Fruit fly (Drosophila melanogaster) whole organism, embryonic: Measurements from ENCODE around the gene CG9518.

Experiments
- Bdp1 ChIP-seq: fragments of 200-800 bp; sonication (Bioruptor generic); optimal IDR thresholded peaks from 3 replicates; lab custom pipeline; 2016; ENCODE audit warnings: missing biosample characterization, missing genetic modification characterization
- CG11560 ChIP-seq: fragments of 200-800 bp; sonication (Bioruptor generic); IDR thresholded peaks from 3 replicates; pipeline ENCODE4 v1.3.6; 2022; ENCODE audit warnings: missing biosample characterization, missing genetic modification characterization
- CG13123 ChIP-seq: fragments of 200-800 bp; sonication (Bioruptor generic); optimal IDR thresholded peaks from 2 replicates; lab custom pipeline; 2016; ENCODE audit warnings: missing biosample characterization, missing genetic modification characterization
- CG15073 ChIP-seq: fragments of 200-800 bp; sonication (Bioruptor generic); optimal IDR thresholded peaks from 2 replicates; lab custom pipeline; 2016; ENCODE audit warnings: missing biosample characterization, missing genetic modification characterization
- CG16863 ChIP-seq: fragments of 200-800 bp; sonication (Bioruptor generic); optimal IDR thresholded peaks from 3 replicates; lab custom pipeline; 2016; ENCODE audit warnings: missing biosample characterization, missing genetic modification characterization
- CG17612 ChIP-seq: fragments of 200-800 bp; sonication (Bioruptor generic); IDR thresholded peaks from 2 replicates; pipeline ENCODE4 v1.3.6; 2022; ENCODE audit warnings: missing biosample characterization, missing genetic modification characterization
- CG2889 ChIP-seq: fragments of 200-800 bp; sonication (Bioruptor generic); IDR thresholded peaks from 3 replicates; pipeline ENCODE4 v1.3.6; 2022; ENCODE audit warnings: missing biosample characterization, missing genetic modification characterization
- CG33213 ChIP-seq: fragments of 200-800 bp; sonication (Bioruptor generic); optimal IDR thresholded peaks from 3 replicates; lab custom pipeline; 2016; ENCODE audit warnings: missing biosample characterization, missing genetic modification characterization
- CG4328 ChIP-seq: fragments of 200-800 bp; sonication (Bioruptor generic); optimal IDR thresholded peaks from 3 replicates; lab custom pipeline; 2017; ENCODE audit warnings: missing biosample characterization, missing genetic modification reagents, missing genetic modification characterization
- CG43689 ChIP-seq: fragments of 200-800 bp; sonication (Bioruptor generic); IDR thresholded peaks from 2 replicates; pipeline ENCODE4 v1.3.6; 2022; ENCODE audit warnings: missing biosample characterization, missing genetic modification characterization
- CG5953 ChIP-seq: fragments of 200-800 bp; sonication (Bioruptor generic); IDR thresholded peaks from 2 replicates; pipeline ENCODE4 v1.3.6; 2022; ENCODE audit warnings: missing biosample characterization, missing genetic modification characterization
- CG6689 ChIP-seq: fragments of 200-800 bp; sonication (Bioruptor generic); IDR thresholded peaks from 2 replicates; pipeline ENCODE4 v1.3.6; 2022; ENCODE audit warnings: missing biosample characterization, missing genetic modification characterization
- CG7372 ChIP-seq: fragments of 200-800 bp; sonication (Bioruptor generic); IDR thresholded peaks from 2 replicates; pipeline ENCODE4 v1.3.6; 2022; ENCODE audit warnings: missing biosample characterization, missing genetic modification characterization
- CG7556 ChIP-seq: fragments of 200-800 bp; sonication (Bioruptor generic); optimal IDR thresholded peaks from 2 replicates; lab custom pipeline; 2017; ENCODE audit warnings: missing biosample characterization, mild to moderate bottlenecking, missing genetic modification characterization
- CG7745 ChIP-seq: fragments of 200-800 bp; sonication (Bioruptor generic); optimal IDR thresholded peaks from 2 replicates; lab custom pipeline; 2018; ENCODE audit warnings: missing biosample characterization, mild to moderate bottlenecking, missing genetic modification characterization, moderate library complexity
- CG8089 ChIP-seq: fragments of 200-800 bp; sonication (Bioruptor generic); optimal IDR thresholded peaks from 3 replicates; lab custom pipeline; 2016; ENCODE audit warnings: missing biosample characterization, missing genetic modification characterization
- CG8290 ChIP-seq, 3 experiments: fragments of 200-800 bp; sonication (Bioruptor generic); optimal IDR thresholded peaks; 2 replicates each; lab custom pipeline; 2016 to 2019; ENCODE audit warnings: missing biosample characterization in 3 of 3, missing genetic modification characterization in 3 of 3, mild to moderate bottlenecking in 2 of 3, moderate library complexity in 1 of 3
- CG9609 ChIP-seq: fragments of 200-800 bp; sonication (Bioruptor generic); optimal IDR thresholded peaks from 3 replicates; lab custom pipeline; 2016; ENCODE audit warnings: missing biosample characterization, missing genetic modification characterization
- Chrac-16 ChIP-seq: fragments of 200-800 bp; sonication (Bioruptor generic); optimal IDR thresholded peaks from 3 replicates; lab custom pipeline; 2016; ENCODE audit warnings: missing biosample characterization, missing genetic modification characterization
- Doc3 ChIP-seq: fragments of 200-800 bp; sonication (Bioruptor generic); IDR thresholded peaks from 3 replicates; pipeline ENCODE4 v1.3.6; 2022; ENCODE audit warnings: missing biosample characterization, missing genetic modification characterization; ENCODE audit not compliant: partially characterized antibody
- Fer3 ChIP-seq: fragments of 200-800 bp; sonication (Bioruptor generic); optimal IDR thresholded peaks from 2 replicates; lab custom pipeline; 2018; ENCODE audit warnings: missing biosample characterization, mild to moderate bottlenecking, missing genetic modification characterization, moderate library complexity
- Hmr ChIP-seq: fragments of 200-800 bp; sonication (Bioruptor generic); optimal IDR thresholded peaks from 3 replicates; lab custom pipeline; 2017; ENCODE audit warnings: mild to moderate bottlenecking, missing biosample characterization, missing genetic modification reagents, missing genetic modification characterization
- Hr3 ChIP-seq: fragments of 200-800 bp; sonication (Bioruptor generic); optimal IDR thresholded peaks from 3 replicates; lab custom pipeline; 2016; ENCODE audit warnings: missing biosample characterization, missing genetic modification characterization
- Hr39 ChIP-seq: fragments of >200 bp; optimal IDR thresholded peaks from 2 replicates; lab custom pipeline; 2017
- MBD-R2 ChIP-seq: fragments of 200-800 bp; sonication (Bioruptor generic); IDR thresholded peaks from 2 replicates; pipeline ENCODE4 v1.3.6; 2022; ENCODE audit warnings: missing biosample characterization, missing genetic modification characterization
- Mad ChIP-seq: fragments of 200-800 bp; sonication (Bioruptor generic); optimal IDR thresholded peaks from 2 replicates; lab custom pipeline; 2016; ENCODE audit warnings: missing biosample characterization, missing genetic modification characterization
- Optix ChIP-seq: fragments of 200-800 bp; sonication (Bioruptor generic); IDR thresholded peaks from 3 replicates; pipeline ENCODE4 v1.3.6; 2022; ENCODE audit warnings: missing biosample characterization, missing genetic modification characterization
- Rx ChIP-seq: fragments of 200-800 bp; sonication (Bioruptor generic); IDR thresholded peaks from 2 replicates; pipeline ENCODE4 v1.3.6; 2022; ENCODE audit warnings: missing biosample characterization, missing genetic modification characterization
- Side ChIP-seq: fragments of 200-800 bp; sonication (Bioruptor generic); optimal IDR thresholded peaks from 2 replicates; lab custom pipeline; 2016; ENCODE audit warnings: missing biosample characterization, missing genetic modification characterization
- Sry-δ ChIP-seq: fragments of 200-800 bp; sonication (Bioruptor generic); optimal IDR thresholded peaks from 2 replicates; lab custom pipeline; 2016; ENCODE audit warnings: missing biosample characterization, missing genetic modification characterization
- Trl ChIP-seq, 3 experiments: fragments of >200 bp in 2 of 3; fragments of 200-800 bp in 1 of 3; sonication (Bioruptor generic) in 1 of 3; optimal IDR thresholded peaks; 2 replicates in 1 of 3; 3 replicates in 2 of 3; lab custom pipeline; 2016 to 2017; ENCODE audit warnings: missing biosample characterization in 1 of 3, missing genetic modification characterization in 1 of 3
- cad ChIP-seq: fragments of >200 bp; optimal IDR thresholded peaks from 2 replicates; lab custom pipeline; 2017; ENCODE audit warnings: missing biosample characterization, missing genetic modification characterization
- cato ChIP-seq: fragments of 200-800 bp; sonication (Bioruptor generic); optimal IDR thresholded peaks from 2 replicates; lab custom pipeline; 2016; ENCODE audit warnings: missing biosample characterization, missing genetic modification characterization, borderline replicate concordance
- cg ChIP-seq: fragments of 200-800 bp; sonication (Bioruptor generic); optimal IDR thresholded peaks from 3 replicates; lab custom pipeline; 2019; ENCODE audit warnings: missing biosample characterization, mild to moderate bottlenecking, missing genetic modification characterization, moderate library complexity
- chinmo ChIP-seq: fragments of 200-800 bp; sonication (Bioruptor generic); IDR thresholded peaks from 4 replicates; pipeline ENCODE4 v1.3.6; 2022; ENCODE audit warnings: missing biosample characterization, missing genetic modification characterization; ENCODE audit not compliant: partially characterized antibody
- crp ChIP-seq, 2 experiments: fragments of 200-800 bp; sonication (Bioruptor generic); optimal IDR thresholded peaks; 2 replicates in 1 of 2; 3 replicates in 1 of 2; lab custom pipeline; 2017; ENCODE audit warnings: missing biosample characterization in 2 of 2, missing genetic modification characterization in 2 of 2, mild to moderate bottlenecking in 1 of 2, moderate library complexity in 1 of 2
- exex ChIP-seq: fragments of 200-800 bp; sonication (Bioruptor generic); optimal IDR thresholded peaks from 4 replicates; lab custom pipeline; 2018; ENCODE audit warnings: missing biosample characterization, mild to moderate bottlenecking, missing genetic modification characterization, moderate library complexity
- gsb-n ChIP-seq: fragments of 200-800 bp; sonication (Bioruptor generic); optimal IDR thresholded peaks from 3 replicates; lab custom pipeline; 2018; ENCODE audit warnings: missing biosample characterization, mild to moderate bottlenecking, missing genetic modification characterization
- klu ChIP-seq: fragments of 200-800 bp; sonication (Bioruptor generic); IDR thresholded peaks from 2 replicates; pipeline ENCODE4 v1.3.6; 2022; ENCODE audit warnings: missing biosample characterization, missing genetic modification characterization
- nerfin-1 ChIP-seq: fragments of 200-800 bp; sonication (Bioruptor generic); optimal IDR thresholded peaks from 3 replicates; lab custom pipeline; 2019; ENCODE audit warnings: missing biosample characterization, mild to moderate bottlenecking, missing genetic modification characterization, moderate library complexity
- pita ChIP-seq: fragments of 200-800 bp; sonication (Bioruptor generic); optimal IDR thresholded peaks from 2 replicates; lab custom pipeline; 2017; ENCODE audit warnings: missing biosample characterization, mild to moderate bottlenecking, missing genetic modification characterization
- pnt ChIP-seq: fragments of 200-800 bp; sonication (Bioruptor generic); optimal IDR thresholded peaks from 3 replicates; lab custom pipeline; 2016; ENCODE audit warnings: missing biosample characterization, missing genetic modification characterization
- pzg ChIP-seq: fragments of 200-800 bp; sonication (Bioruptor generic); optimal IDR thresholded peaks from 3 replicates; lab custom pipeline; 2018; ENCODE audit warnings: missing biosample characterization, mild to moderate bottlenecking, missing genetic modification characterization, moderate library complexity
- sc ChIP-seq, 3 experiments: fragments of >200 bp in 2 of 3; fragments of 200-800 bp in 1 of 3; sonication (Bioruptor generic) in 1 of 3; optimal IDR thresholded peaks; 2 replicates in 2 of 3; 3 replicates in 1 of 3; lab custom pipeline; 2017; ENCODE audit warnings: mild to moderate bottlenecking in 1 of 3, missing biosample characterization in 1 of 3, missing genetic modification characterization in 1 of 3, missing genetic modification reagents in 1 of 3
- schlank ChIP-seq: fragments of 200-800 bp; sonication (Bioruptor generic); optimal IDR thresholded peaks from 2 replicates; lab custom pipeline; 2018; ENCODE audit warnings: missing biosample characterization, mild to moderate bottlenecking, missing genetic modification characterization
- so ChIP-seq: fragments of 200-800 bp; sonication (Bioruptor generic); IDR thresholded peaks from 3 replicates; pipeline ENCODE4 v1.3.6; 2022; ENCODE audit warnings: missing biosample characterization, missing genetic modification characterization
- stwl ChIP-seq: fragments of 200-800 bp; sonication (Bioruptor generic); optimal IDR thresholded peaks from 3 replicates; lab custom pipeline; 2018; ENCODE audit warnings: missing biosample characterization, mild to moderate bottlenecking, missing genetic modification characterization, moderate library complexity
- vfl ChIP-seq: fragments of 200-800 bp; sonication (Bioruptor generic); optimal IDR thresholded peaks from 2 replicates; lab custom pipeline; 2016; ENCODE audit warnings: missing biosample characterization, missing genetic modification characterization
- zfh1 ChIP-seq: fragments of 200-800 bp; sonication (Bioruptor generic); IDR thresholded peaks from 3 replicates; pipeline ENCODE4 v1.3.6; 2022; ENCODE audit warnings: missing biosample characterization, missing genetic modification characterization

CG9518 gene

dm6 chrX:14839739-14840347, 31.1 kb downstream of the CG9518 start:
- TF ChIP-seq pita (GFP tag; lab: Kevin White, UChicago) (no peak), pzg (GFP tag; lab: Kevin White, UChicago) (peak; percentile 6), CG8290 (GFP tag; optimal IDR thresholded peaks at IDR 0.05; lab: Kevin White, UChicago) (no peak), CG8290 (tag; optimal IDR thresholded peaks at IDR 0.05; lab: Kevin White, UChicago) (peak in 1 of 2 experiments; percentile 76), CG7556 (GFP tag; lab: Kevin White, UChicago) (no peak), Optix (peak; percentile 53; the same call in 1 of the 3 replicates), sc (optimal IDR thresholded peaks at IDR 0.05; lab: Kevin White, UChicago) (no peak), sc (GFP tag; optimal IDR thresholded peaks at IDR 0.05; lab: Kevin White, UChicago) (no peak), stwl (tag; lab: Kevin White, UChicago) (no peak), Fer3 (tag; lab: Kevin White, UChicago) (peak; percentile 54), Rx (GFP tag; lab: Robert Waterston, UW) (no peak), CG6689 (peak; percentile 27; the same call in 1 of the 2 replicates), CG11560 (tag; lab: Robert Waterston, UW) (no peak), Hmr (GFP tag; lab: Kevin White, UChicago) (peak; percentile 65), CG16863 (GFP tag; lab: Kevin White, UChicago) (peak; percentile 34), Sry-δ (no peak), MBD-R2 (GFP tag; lab: Robert Waterston, UW) (no peak), zfh1 (GFP tag; lab: Robert Waterston, UW) (peak; percentile 59; the same call in 1 of the 3 replicates), CG4328 (GFP tag; lab: Kevin White, UChicago) (peak; percentile 51), Hr39 (no peak), gsb-n (no peak), Hr3 (GFP tag; lab: Kevin White, UChicago) (peak; percentile 14), cg (GFP tag; lab: Kevin White, UChicago) (peak; percentile 89), CG7372 (peak; percentile 52; the same call in 1 of the 2 replicates), CG9609 (peak; percentile 32), nerfin-1 (tag; lab: Kevin White, UChicago) (peak; percentile 26), pnt (GFP tag; lab: Kevin White, UChicago) (no peak), vfl (GFP tag; lab: Kevin White, UChicago) (no peak), so (0 out of 3 replicates have a peak, but pooled peaks have one; percentile 26), CG5953 (GFP tag; lab: Robert Waterston, UW) (no peak), CG43689 (no peak), Side (GFP tag; lab: Kevin White, UChicago) (peak; percentile 40), CG15073 (GFP tag; lab: Kevin White, UChicago) (no peak), CG13123 (GFP tag; lab: Kevin White, UChicago) (no peak), klu (0 out of 2 replicates have a peak, but pooled peaks have one; percentile 19), Mad (peak; percentile 15), CG2889 (no peak), Trl (optimal IDR thresholded peaks at IDR 0.05; lab: Kevin White, UChicago) (peak in 1 of 2 experiments; percentile 83), Trl (GFP tag; optimal IDR thresholded peaks at IDR 0.05; lab: Kevin White, UChicago) (peak; percentile 65), CG7745 (tag; lab: Kevin White, UChicago) (no peak), cad (GFP tag; lab: Kevin White, UChicago) (no peak), CG8089 (no peak), CG33213 (peak; percentile 15), CG17612 (GFP tag; lab: Robert Waterston, UW) (no peak), Chrac-16 (GFP tag; lab: Kevin White, UChicago) (no peak), Bdp1 (GFP tag; lab: Kevin White, UChicago) (peak; percentile 30), cato (no peak), Doc3 (no peak), crp (GFP tag; optimal IDR thresholded peaks at IDR 0.05; lab: Kevin White, UChicago) (no peak), schlank (tag; lab: Kevin White, UChicago) (no peak), exex (tag; lab: Kevin White, UChicago) (peak; percentile 52), chinmo (GFP tag; lab: Robert Waterston, UW) (0 out of 4 replicates have a peak, but pooled peaks have one; percentile 68)
